Worm (Caenorhabditis elegans): Measurements from ENCODE around the gene Y17G9B.4.
A peak's percentile ranks its signal among the peaks of the same experiment; 100 is the strongest.
"Not testable (repeated sequence)": the region's sequence is repeated elsewhere in the genome, so short reads cannot be mapped to it uniquely, and the experiment has no call there.

The Y17G9B.4 gene

DNA sequence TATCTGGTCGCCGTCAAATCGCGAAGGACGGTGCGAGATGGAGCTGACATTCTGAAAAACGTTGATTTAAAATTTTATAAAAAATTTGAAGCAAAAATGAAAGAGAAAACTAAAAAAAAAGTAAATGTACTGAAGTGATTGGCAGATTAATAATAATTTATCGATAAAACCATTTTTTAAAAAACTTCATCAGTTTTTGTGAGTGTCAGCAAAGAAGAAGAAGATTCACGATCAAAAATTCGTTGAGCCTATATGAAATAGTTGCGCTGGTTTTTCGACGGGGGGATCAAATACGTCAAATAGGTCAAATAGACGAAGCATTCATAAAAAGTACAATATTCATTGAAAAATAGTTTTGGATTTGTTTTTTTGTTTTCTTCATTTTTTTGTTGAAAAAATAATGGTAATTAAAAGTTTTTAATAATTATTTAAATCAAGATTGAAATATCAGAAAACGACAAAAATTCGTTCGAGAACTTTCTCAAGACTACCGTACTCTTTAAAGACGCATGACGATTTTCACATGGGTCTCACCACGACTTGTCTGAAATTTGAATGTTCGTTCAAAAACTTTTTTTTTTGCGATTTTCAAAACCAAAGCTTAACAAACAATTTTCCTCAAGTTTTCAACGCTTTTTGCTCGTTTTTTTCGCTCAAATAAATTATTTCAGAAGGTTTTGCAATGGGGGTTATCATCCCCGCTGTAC, 8.6 kb downstream of the Y17G9B.4 start, which contains the start of the genes memi-1 and cyp-31A3 (continued):
- peak; percentile 85 for TF ChIP-seq lin-54 (GFP tag; optimal IDR thresholded peaks at IDR 0.05)
- TF ChIP-seq atf-7 (tag; optimal IDR thresholded peaks at IDR 0.05): no peak
- TF ChIP-seq him-1 (tag; optimal IDR thresholded peaks at IDR 0.05): no peak
- peak; percentile 46 for TF ChIP-seq snpc-1.1 (tag; optimal IDR thresholded peaks at IDR 0.05; ENCODE audit: insufficient read depth)
- peak; percentile 96 for TF ChIP-seq madf-6 (GFP tag; IDR thresholded peaks at IDR 0.05)

DNA sequence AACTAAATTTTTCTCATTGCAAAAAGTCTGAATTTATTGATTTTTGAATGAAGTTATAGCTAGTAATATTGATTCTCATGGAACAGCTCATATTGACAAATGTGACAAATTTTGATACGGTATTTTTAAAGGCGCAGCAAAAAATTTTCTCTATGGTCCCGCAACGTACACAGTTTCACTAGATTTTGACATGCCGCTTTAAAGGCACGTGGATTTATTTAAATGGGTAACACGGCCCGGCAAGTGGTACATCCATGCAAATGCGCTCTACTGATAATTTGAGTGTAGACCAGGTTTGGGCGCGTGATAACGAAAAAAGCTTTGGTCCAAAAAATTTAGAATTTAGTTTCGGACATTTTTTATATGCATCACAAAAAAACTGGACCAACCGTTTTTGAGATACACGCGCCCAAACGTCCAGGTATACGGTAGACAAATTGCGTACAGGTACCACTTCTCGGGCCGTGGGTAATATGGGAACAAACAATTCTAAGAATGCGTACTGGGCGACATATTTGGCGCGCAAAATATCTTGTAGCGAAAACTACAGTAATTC, 11.1 kb downstream of the Y17G9B.4 start:
- TF ChIP-seq F33H1.4 (GFP tag; IDR thresholded peaks at IDR 0.05) (peak; percentile 49), mcd-1 (GFP tag; IDR thresholded peaks at IDR 0.05) (peak; percentile 70), xnd-1 (tag; optimal IDR thresholded peaks at IDR 0.05) (peak; percentile 17), lsl-1 (GFP tag; optimal IDR thresholded peaks at IDR 0.05) (peak; percentile 52), madf-6 (GFP tag; IDR thresholded peaks at IDR 0.05) (peak; percentile 75), snpc-4 (tag; optimal IDR thresholded peaks at IDR 0.05) (peak in 1 of 4 experiments; percentile 39), hmg-1.2 (GFP tag; IDR thresholded peaks at IDR 0.05) (peak; percentile 26; the same call in 1 of the 2 replicates)
- not testable (repeated sequence) for TF ChIP-seq snpc-4 (GFP tag; optimal IDR thresholded peaks at IDR 0.05)

DNA sequence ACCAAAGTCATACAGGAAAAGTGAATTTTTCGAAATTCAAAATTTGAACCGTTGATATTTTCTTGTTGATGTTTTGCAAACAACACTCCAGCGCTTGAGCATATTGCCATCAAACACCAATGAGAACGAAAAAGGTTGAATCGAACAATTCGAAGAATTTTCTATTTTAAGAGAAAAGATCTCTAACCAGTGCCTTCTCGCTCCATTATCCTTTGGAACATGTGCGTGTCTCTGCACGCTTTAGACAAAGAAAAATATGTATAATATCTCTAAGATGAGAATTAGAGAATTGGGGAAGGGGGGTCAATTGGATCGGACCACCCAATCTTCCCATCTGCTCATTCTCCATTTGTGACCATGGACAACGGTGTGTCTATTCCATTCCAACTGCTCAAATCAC, 11.9 kb downstream of the Y17G9B.4 start, which contains the start of gene Y17G9B.2:
Y17G9B.2 (plus strand) TSS at position 301 of the 400 bp plus-strand sequence.
- no peak for TF ChIP-seq rcor-1 (GFP tag; IDR thresholded peaks at IDR 0.05)
- TF ChIP-seq T07F8.4 (tag; optimal IDR thresholded peaks at IDR 0.05): no peak
- TF ChIP-seq B0019.2 (GFP tag; conservative IDR thresholded peaks at IDR 0.05): no peak
- no peak for TF ChIP-seq ceh-27 (GFP tag; optimal IDR thresholded peaks at IDR 0.05)
- TF ChIP-seq fkh-3 (tag; optimal IDR thresholded peaks at IDR 0.05): no peak
- TF ChIP-seq bed-1 (GFP tag; IDR thresholded peaks at IDR 0.05): no peak
- no peak for TF ChIP-seq egl-18 (GFP tag; IDR thresholded peaks at IDR 0.05)
- TF ChIP-seq nhr-27 (tag; optimal IDR thresholded peaks at IDR 0.05): no peak
- TF ChIP-seq aptf-3 (GFP tag; IDR thresholded peaks at IDR 0.05): no peak
- TF ChIP-seq ztf-28 (GFP tag; IDR thresholded peaks at IDR 0.05): no peak
- no peak for TF ChIP-seq mes-4 (tag; optimal IDR thresholded peaks at IDR 0.05)
- no peak for TF ChIP-seq ztf-26 (tag; optimal IDR thresholded peaks at IDR 0.05)
- no peak for TF ChIP-seq rec-8 (tag; optimal IDR thresholded peaks at IDR 0.05)
- TF ChIP-seq ceh-40 (GFP tag; IDR thresholded peaks at IDR 0.05): no peak
- no peak for TF ChIP-seq Y56A3A.18 (GFP tag; IDR thresholded peaks at IDR 0.05)
- no peak for TF ChIP-seq C17E4.6 (GFP tag; IDR thresholded peaks at IDR 0.05)
- TF ChIP-seq D2030.7 (GFP tag; IDR thresholded peaks at IDR 0.05): no peak
- TF ChIP-seq B0336.3 (GFP tag; IDR thresholded peaks at IDR 0.05): no peak

DNA sequence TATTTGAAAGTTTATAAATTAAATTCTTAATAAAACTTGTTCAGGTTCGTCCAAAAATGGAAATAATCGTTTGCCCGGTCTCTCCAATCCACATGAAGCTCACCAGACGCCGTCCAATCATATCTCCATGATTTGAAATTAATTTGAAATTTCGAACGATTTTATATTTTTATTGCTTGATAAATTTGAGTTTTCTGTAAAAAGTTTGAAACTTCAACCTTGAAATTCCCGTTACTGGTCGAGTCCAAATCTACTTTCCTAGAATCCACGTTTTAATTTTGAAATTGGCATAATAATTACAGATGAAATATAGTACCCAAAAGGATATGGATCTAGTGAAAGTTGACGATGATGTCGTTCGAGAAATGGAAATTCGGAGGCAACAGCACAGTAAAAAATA, 12.5 kb downstream of the Y17G9B.4 start, which contains the start of gene npp-26:
npp-26 (plus strand) TSS at position 301 of the 400 bp plus-strand sequence.
- TF ChIP-seq ceh-40 (GFP tag; IDR thresholded peaks at IDR 0.05) (no peak), zim-3 (tag; optimal IDR thresholded peaks at IDR 0.05) (no peak), ets-4 (GFP tag; optimal IDR thresholded peaks at IDR 0.05) (no peak), lag-1 (GFP tag; IDR thresholded peaks at IDR 0.05) (no peak), ceh-27 (GFP tag; optimal IDR thresholded peaks at IDR 0.05) (no peak), ccch-3 (GFP tag; optimal IDR thresholded peaks at IDR 0.05) (no peak), ZK185.1 (tag; optimal IDR thresholded peaks at IDR 0.05; ENCODE audit: poor library complexity, severe bottlenecking) (no peak), nhr-120 (GFP tag; IDR thresholded peaks at IDR 0.05) (no peak), ceh-58 (GFP tag; IDR thresholded peaks at IDR 0.05) (no peak), attf-5 (GFP tag; optimal IDR thresholded peaks at IDR 0.05) (no peak), dpl-1 (GFP tag; optimal IDR thresholded peaks at IDR 0.05) (no peak), ztf-18 (tag; optimal IDR thresholded peaks at IDR 0.05) (no peak), B0019.2 (GFP tag; conservative IDR thresholded peaks at IDR 0.05) (no peak), fkh-3 (tag; optimal IDR thresholded peaks at IDR 0.05) (no peak), rpc-1 (optimal IDR thresholded peaks at IDR 0.05) (no peak), rpc-1 (tag; optimal IDR thresholded peaks at IDR 0.05) (no peak)

Data from whole organism, young adult.